Worm (Caenorhabditis elegans) whole organism, L2 larva: ENCODE results near the gene sec-15.

Experiments used
- C34F6.9 ChIP-seq: fragments of 150-350 bp; optimal IDR thresholded peaks from 2 replicates; lab custom pipeline; 2014; ENCODE audit warnings: missing biosample characterization, missing genetic modification characterization
- F13H6.1 ChIP-seq: sonication (generic microtip); optimal IDR thresholded peaks from 2 replicates; lab custom pipeline; 2016; ENCODE audit warnings: missing genetic modification characterization, missing compliant biosample characterization
- Y55F3AM.14 ChIP-seq: fragments of 200-800 bp; sonication (Bioruptor generic); optimal IDR thresholded peaks from 2 replicates; lab custom pipeline; 2018; ENCODE audit warnings: mild to moderate bottlenecking, missing genetic modification characterization, missing compliant biosample characterization
- alr-1 ChIP-seq: fragments of 150-350 bp; optimal IDR thresholded peaks from 2 replicates; lab custom pipeline; 2014; ENCODE audit warnings: missing biosample characterization, missing genetic modification characterization
- aly-2 ChIP-seq: fragments of 150-350 bp; optimal IDR thresholded peaks from 2 replicates; lab custom pipeline; 2014; ENCODE audit warnings: missing biosample characterization, missing genetic modification characterization
- ama-1 ChIP-seq: fragments of 150-350 bp; optimal IDR thresholded peaks from 2 replicates; lab custom pipeline; 2018; ENCODE audit warnings: inconsistent platforms
- blmp-1 ChIP-seq: sonication (generic microtip); optimal IDR thresholded peaks from 2 replicates; lab custom pipeline; 2017; ENCODE audit warnings: missing genetic modification characterization, mild to moderate bottlenecking, missing compliant biosample characterization, antibody characterized with exemption, moderate library complexity; ENCODE audit not compliant: insufficient read depth
- ceh-82 ChIP-seq: fragments of 150-350 bp; optimal IDR thresholded peaks from 2 replicates; lab custom pipeline; 2014; ENCODE audit warnings: missing biosample characterization, missing genetic modification characterization
- crh-2 ChIP-seq: sonication (generic microtip); optimal IDR thresholded peaks from 2 replicates; lab custom pipeline; 2017; ENCODE audit warnings: missing biosample characterization, missing genetic modification characterization
- dmd-4 ChIP-seq: sonication (generic microtip); optimal IDR thresholded peaks from 2 replicates; lab custom pipeline; 2017; ENCODE audit warnings: missing biosample characterization, missing genetic modification characterization
- egl-27 ChIP-seq: sonication (generic microtip); optimal IDR thresholded peaks from 3 replicates; lab custom pipeline; 2017; ENCODE audit warnings: missing biosample characterization, missing genetic modification reagents, missing genetic modification characterization
- elt-1 ChIP-seq: fragments of 150-350 bp; optimal IDR thresholded peaks from 2 replicates; lab custom pipeline; 2014; ENCODE audit warnings: missing biosample characterization, missing genetic modification characterization
- fos-1 ChIP-seq: fragments of 150-350 bp; optimal IDR thresholded peaks from 2 replicates; lab custom pipeline; 2014; ENCODE audit warnings: missing biosample characterization, missing genetic modification characterization
- gmeb-1 ChIP-seq: fragments of 150-350 bp; optimal IDR thresholded peaks from 2 replicates; lab custom pipeline; 2014; ENCODE audit warnings: missing biosample characterization, missing genetic modification characterization
- lin-11 ChIP-seq: fragments of 150-350 bp; sonication (generic microtip); optimal IDR thresholded peaks from 2 replicates; lab custom pipeline; 2014; ENCODE audit warnings: missing biosample characterization, missing genetic modification characterization, inconsistent platforms, mixed read lengths
- lin-13 ChIP-seq: fragments of 150-350 bp; optimal IDR thresholded peaks from 2 replicates; lab custom pipeline; 2014; ENCODE audit warnings: missing biosample characterization, missing genetic modification reagents, missing genetic modification characterization
- lin-39 ChIP-seq: fragments of 150-350 bp; optimal IDR thresholded peaks from 2 replicates; lab custom pipeline; 2014; ENCODE audit warnings: missing biosample characterization, missing genetic modification reagents, missing genetic modification characterization
- lsy-2 ChIP-seq, 2 experiments: fragments of 150-350 bp in 1 of 2; sonication (generic microtip) in 1 of 2; optimal IDR thresholded peaks; 2 replicates each; lab custom pipeline; 2014 to 2017; ENCODE audit warnings: missing biosample characterization in 2 of 2, missing genetic modification characterization in 2 of 2
- mab-5 ChIP-seq: fragments of 150-350 bp; optimal IDR thresholded peaks from 2 replicates; lab custom pipeline; 2014; ENCODE audit warnings: missing biosample characterization, missing genetic modification characterization
- mbf-1 ChIP-seq: sonication (generic microtip); optimal IDR thresholded peaks from 2 replicates; lab custom pipeline; 2017; ENCODE audit warnings: missing biosample characterization, missing genetic modification characterization
- mdl-1 ChIP-seq, 2 experiments: fragments of 150-350 bp in 1 of 2; sonication (generic microtip) in 1 of 2; optimal IDR thresholded peaks; 2 replicates each; lab custom pipeline; 2017; ENCODE audit warnings: missing biosample characterization in 2 of 2, missing genetic modification characterization in 2 of 2
- nhr-10 ChIP-seq: sonication (generic microtip); optimal IDR thresholded peaks from 2 replicates; lab custom pipeline; 2017; ENCODE audit warnings: missing biosample characterization, missing genetic modification characterization
- nhr-11 ChIP-seq: fragments of 150-350 bp; optimal IDR thresholded peaks from 2 replicates; lab custom pipeline; 2014; ENCODE audit warnings: missing biosample characterization, missing genetic modification characterization
- nhr-12 ChIP-seq: fragments of 150-350 bp; optimal IDR thresholded peaks from 2 replicates; lab custom pipeline; 2014; ENCODE audit warnings: missing biosample characterization, missing genetic modification characterization
- nhr-129 ChIP-seq: fragments of 150-350 bp; optimal IDR thresholded peaks from 2 replicates; lab custom pipeline; 2014; ENCODE audit warnings: missing biosample characterization, missing genetic modification characterization
- nhr-21 ChIP-seq: fragments of 150-350 bp; optimal IDR thresholded peaks from 2 replicates; lab custom pipeline; 2014; ENCODE audit warnings: missing biosample characterization, missing genetic modification characterization
- nhr-23 ChIP-seq: fragments of 150-350 bp; optimal IDR thresholded peaks from 2 replicates; lab custom pipeline; 2014; ENCODE audit warnings: missing biosample characterization, missing genetic modification reagents, missing genetic modification characterization
- nhr-237 ChIP-seq: fragments of 150-350 bp; optimal IDR thresholded peaks from 2 replicates; lab custom pipeline; 2014; ENCODE audit warnings: missing biosample characterization, missing genetic modification characterization
- nhr-77 ChIP-seq: fragments of 150-350 bp; optimal IDR thresholded peaks from 2 replicates; lab custom pipeline; 2014; ENCODE audit warnings: missing biosample characterization, missing genetic modification characterization
- peb-1 ChIP-seq: fragments of 150-350 bp; optimal IDR thresholded peaks from 2 replicates; lab custom pipeline; 2014; ENCODE audit warnings: missing biosample characterization, missing genetic modification characterization
- sem-4 ChIP-seq: fragments of 150-350 bp; optimal IDR thresholded peaks from 2 replicates; lab custom pipeline; 2014; ENCODE audit warnings: missing biosample characterization, missing genetic modification reagents, missing genetic modification characterization
- skn-1 ChIP-seq: sonication (generic microtip); optimal IDR thresholded peaks from 2 replicates; lab custom pipeline; 2017; ENCODE audit warnings: missing biosample characterization, missing genetic modification characterization
- sma-3 ChIP-seq: sonication (generic microtip); optimal IDR thresholded peaks from 2 replicates; lab custom pipeline; 2016; ENCODE audit warnings: missing genetic modification reagents, missing genetic modification characterization, missing compliant biosample characterization
- sma-9 ChIP-seq, 2 experiments: fragments of 150-350 bp in 1 of 2; sonication (generic microtip) in 1 of 2; optimal IDR thresholded peaks; 2 replicates each; lab custom pipeline; 2014 to 2016; ENCODE audit warnings: missing genetic modification characterization in 2 of 2, mild to moderate bottlenecking in 1 of 2, missing biosample characterization in 1 of 2, missing compliant biosample characterization in 1 of 2, missing genetic modification reagents in 1 of 2, moderate library complexity in 1 of 2
- unc-39 ChIP-seq: fragments of 150-350 bp; optimal IDR thresholded peaks from 2 replicates; lab custom pipeline; 2014; ENCODE audit warnings: missing biosample characterization, missing genetic modification characterization
- unc-55 ChIP-seq: fragments of 150-350 bp; sonication (generic microtip); optimal IDR thresholded peaks from 3 replicates; lab custom pipeline; 2014; ENCODE audit warnings: missing biosample characterization, missing genetic modification reagents, missing genetic modification characterization
- unc-62 ChIP-seq: fragments of 150-350 bp; optimal IDR thresholded peaks from 2 replicates; lab custom pipeline; 2014; ENCODE audit warnings: missing biosample characterization, missing genetic modification reagents, missing genetic modification characterization
- zag-1 ChIP-seq: fragments of 150-350 bp; optimal IDR thresholded peaks from 2 replicates; lab custom pipeline; 2014; ENCODE audit warnings: missing biosample characterization, missing genetic modification characterization
- ztf-1 ChIP-seq: fragments of 200-800 bp; sonication (Bioruptor generic); conservative IDR thresholded peaks from 2 replicates; pipeline ENCODE4 v1.3.6; 2022; ENCODE audit warnings: missing genetic modification characterization, missing compliant biosample characterization
- ztf-4 ChIP-seq: fragments of 150-350 bp; optimal IDR thresholded peaks from 2 replicates; lab custom pipeline; 2014; ENCODE audit warnings: missing biosample characterization, missing genetic modification characterization

The sec-15 gene

DNA sequence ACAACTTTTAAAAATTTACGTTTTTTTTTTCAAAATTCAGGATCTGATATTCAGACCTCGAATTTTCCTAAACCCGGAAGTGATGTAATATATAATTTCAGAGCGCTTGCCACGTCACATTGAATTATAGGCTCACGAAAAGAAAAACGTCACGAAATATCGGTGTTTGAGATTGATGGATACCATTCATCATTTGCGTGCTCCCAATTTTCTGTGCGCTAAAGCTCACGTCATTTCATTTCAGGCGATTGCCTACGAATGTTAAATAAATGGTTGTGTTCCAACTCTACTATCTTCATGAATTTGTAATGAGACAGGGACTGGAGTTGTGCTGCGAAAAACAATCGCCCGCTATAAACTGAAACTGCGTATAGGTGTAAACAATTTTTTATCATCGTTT is 26.8 kb downstream of the sec-15 start:
- TF ChIP-seq alr-1, result no peak
- TF ChIP-seq unc-55 (GFP tag; lab: Kevin White, UChicago), result peak; percentile 36

DNA sequence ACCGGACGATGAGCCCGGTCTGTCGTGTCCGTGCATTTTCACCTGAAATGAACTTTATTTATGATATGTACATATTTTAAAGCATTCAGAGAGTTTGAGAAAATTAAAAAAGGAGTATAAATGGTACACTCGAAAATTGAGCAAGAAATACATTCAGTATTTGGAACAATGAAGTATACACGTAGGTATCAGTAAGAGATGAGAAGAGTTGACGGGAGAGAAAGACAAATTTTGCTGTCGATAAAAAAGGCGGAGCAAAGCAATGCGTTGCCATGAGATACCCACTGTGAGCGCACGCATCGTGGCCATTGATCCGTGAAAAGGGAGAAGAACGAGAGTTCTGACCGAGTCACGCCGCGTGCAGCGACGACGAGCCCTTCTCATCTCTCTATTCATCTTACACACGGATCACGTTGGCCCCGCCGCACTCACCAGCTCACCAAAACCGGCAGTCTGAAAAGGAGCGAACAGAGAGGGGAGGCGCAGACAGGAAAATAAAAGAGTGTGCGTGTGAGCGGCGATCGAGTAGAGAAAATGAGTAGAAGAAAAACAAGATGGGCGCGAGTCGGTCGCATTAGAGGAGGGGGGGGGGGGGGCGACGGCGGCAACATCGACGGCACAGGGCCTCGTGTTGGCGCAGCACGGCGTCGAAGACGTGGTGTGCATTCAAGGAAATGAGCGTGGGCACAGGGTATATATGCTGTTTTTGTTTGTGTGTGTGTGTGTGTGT is 29.3 kb downstream of the sec-15 start, which contains the start of gene R04E5.8:
Gene R04E5.8, minus strand, starts transcription at position 51 of the 730 bp plus-strand sequence.
- TF ChIP-seq ztf-4 (tag; lab: Kevin White, UChicago) (no peak), aly-2 (tag; lab: Kevin White, UChicago) (no peak), skn-1 (no peak), sma-9 (GFP tag; optimal IDR thresholded peaks at IDR 0.05; lab: Kevin White, UChicago) (peak; percentile 18), sma-9 (tag; optimal IDR thresholded peaks at IDR 0.05; lab: Kevin White, UChicago) (no peak), mbf-1 (tag; lab: Kevin White, UChicago) (no peak), nhr-129 (tag; lab: Kevin White, UChicago) (peak; percentile 30), lin-13 (GFP tag; lab: Kevin White, UChicago) (peak; percentile 43), F13H6.1 (tag; lab: Kevin White, UChicago) (peak; percentile 41), nhr-77 (no peak), nhr-237 (tag; lab: Kevin White, UChicago) (no peak), nhr-23 (tag; lab: Kevin White, UChicago) (no peak), ama-1 (no peak), nhr-21 (tag; lab: Kevin White, UChicago) (peak; percentile 12), crh-2 (tag; lab: Kevin White, UChicago) (no peak), zag-1 (peak; percentile 48), unc-55 (GFP tag; lab: Kevin White, UChicago) (peak; percentile 31), nhr-12 (tag; lab: Kevin White, UChicago) (no peak), lin-11 (tag; lab: Kevin White, UChicago) (peak; percentile 35), sem-4 (tag; lab: Kevin White, UChicago) (no peak), elt-1 (tag; lab: Kevin White, UChicago) (no peak), lsy-2 (tag; optimal IDR thresholded peaks at IDR 0.05; lab: Kevin White, UChicago) (peak in 1 of 2 experiments; percentile 22), dmd-4 (tag; lab: Kevin White, UChicago) (no peak), gmeb-1 (tag; lab: Kevin White, UChicago) (no peak), peb-1 (tag; lab: Kevin White, UChicago) (no peak), C34F6.9 (tag; lab: Kevin White, UChicago) (peak; percentile 37), lin-39 (tag; lab: Kevin White, UChicago) (no peak), fos-1 (tag; lab: Kevin White, UChicago) (no peak), Y55F3AM.14 (GFP tag; lab: Kevin White, UChicago) (peak; percentile 39), mab-5 (tag; lab: Kevin White, UChicago) (no peak), blmp-1 (tag; lab: Kevin White, UChicago) (no peak), alr-1 (no peak), ztf-1 (GFP tag; lab: Robert Waterston, UW) (no peak), ceh-82 (tag; lab: Kevin White, UChicago) (no peak), unc-62 (GFP tag; lab: Kevin White, UChicago) (no peak), mdl-1 (tag; optimal IDR thresholded peaks at IDR 0.05; lab: Kevin White, UChicago) (peak in 1 of 2 experiments; percentile 40), nhr-11 (tag; lab: Kevin White, UChicago) (no peak)
- TF ChIP-seq, all 48 proteins: peak for 12

DNA sequence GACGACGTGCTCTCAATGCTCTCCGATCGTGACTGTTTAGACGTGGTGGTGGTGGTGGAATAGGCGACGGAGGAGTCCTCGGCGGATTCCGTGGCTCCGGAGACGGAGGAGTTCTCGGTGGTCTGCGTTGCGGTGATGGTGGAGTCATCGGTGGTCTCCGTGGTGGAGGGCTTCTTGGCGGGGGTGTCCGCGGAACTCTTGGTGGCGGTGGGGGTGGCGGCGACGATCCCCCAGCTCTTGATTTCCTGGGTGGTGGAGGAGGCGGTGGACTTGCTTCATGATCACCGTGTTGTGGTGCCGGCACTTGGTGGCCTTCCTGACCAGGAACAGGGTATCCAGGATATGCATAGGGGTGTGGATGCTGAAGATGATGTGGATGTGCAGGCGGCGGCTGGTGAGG is 30.0 kb downstream of the sec-15 start:
- TF ChIP-seq egl-27 (tag; lab: Kevin White, UChicago), result no peak
- no peak for TF ChIP-seq blmp-1 (tag; lab: Kevin White, UChicago)
- TF ChIP-seq sma-3 (GFP tag; lab: Kevin White, UChicago), result no peak
- no peak for TF ChIP-seq unc-39
- TF ChIP-seq zag-1, result no peak
- no peak for TF ChIP-seq nhr-237 (tag; lab: Kevin White, UChicago)
- TF ChIP-seq nhr-10 (tag; lab: Kevin White, UChicago), result no peak
- no peak for TF ChIP-seq unc-55 (GFP tag; lab: Kevin White, UChicago)
- TF ChIP-seq dmd-4 (tag; lab: Kevin White, UChicago), result no peak
- no peak for TF ChIP-seq lin-11 (tag; lab: Kevin White, UChicago)
- TF ChIP-seq, all 48 proteins: peak for 0
